Worm (Caenorhabditis elegans) whole organism, mixed stage, embryonic: ENCODE measurements around the gene Y75B8A.32.

Experiments
- M03D4.4 ChIP-seq: sonication (generic microtip); optimal IDR thresholded peaks from 2 replicates; lab custom pipeline; 2017; ENCODE audit warnings: mild to moderate bottlenecking, missing genetic modification characterization, missing compliant biosample characterization
- lin-13 ChIP-seq: fragments of 150-350 bp; optimal IDR thresholded peaks from 2 replicates; lab custom pipeline; 2014; ENCODE audit warnings: missing biosample characterization, missing genetic modification characterization
- mab-5 ChIP-seq: fragments of 150-350 bp; optimal IDR thresholded peaks from 2 replicates; lab custom pipeline; 2014; ENCODE audit warnings: missing biosample characterization, missing genetic modification characterization
- nhr-12 ChIP-seq: fragments of 150-350 bp; optimal IDR thresholded peaks from 2 replicates; lab custom pipeline; 2014; ENCODE audit warnings: missing biosample characterization, missing genetic modification characterization
- nhr-28 ChIP-seq: fragments of 150-350 bp; optimal IDR thresholded peaks from 2 replicates; lab custom pipeline; 2014; ENCODE audit warnings: missing biosample characterization, missing genetic modification characterization

ce11 chrIII:12344940-12345339 is 13.4 kb downstream of the Y75B8A.32 start:
- TF ChIP-seq lin-13 (tag; lab: Kevin White, UChicago) = no peak
- no peak for TF ChIP-seq nhr-28 (tag; lab: Kevin White, UChicago)
- no peak for TF ChIP-seq nhr-12 (tag; lab: Kevin White, UChicago)
- no peak for TF ChIP-seq M03D4.4
- no peak for TF ChIP-seq mab-5 (tag; lab: Kevin White, UChicago)
